Fruit fly (Drosophila melanogaster) whole organism, prepupa: Measurements from ENCODE around the gene CG4362.

Source experiments
- CG11294 ChIP-seq: fragments of 200-800 bp; sonication (Bioruptor generic); IDR thresholded peaks from 2 replicates; pipeline ENCODE4 v1.3.6; 2022; ENCODE audit warnings: missing biosample characterization, missing genetic modification characterization
- CG11762 ChIP-seq: fragments of 200-800 bp; sonication (Bioruptor generic); optimal IDR thresholded peaks from 3 replicates; lab custom pipeline; 2016; ENCODE audit warnings: missing biosample characterization, missing genetic modification characterization; ENCODE audit not compliant: insufficient read depth
- CG11902 ChIP-seq: fragments of 200-800 bp; sonication (Bioruptor generic); optimal IDR thresholded peaks from 3 replicates; lab custom pipeline; 2016; ENCODE audit warnings: missing biosample characterization, missing genetic modification characterization
- CG15336 ChIP-seq: fragments of 200-800 bp; sonication (Bioruptor generic); IDR thresholded peaks from 2 replicates; pipeline ENCODE4 v1.3.6; 2022; ENCODE audit warnings: missing biosample characterization, missing genetic modification characterization
- CG1621 ChIP-seq: fragments of 200-800 bp; sonication (Bioruptor generic); optimal IDR thresholded peaks from 3 replicates; lab custom pipeline; 2018; ENCODE audit warnings: missing biosample characterization, mild to moderate bottlenecking, missing genetic modification characterization
- CG3032 ChIP-seq: fragments of 200-800 bp; optimal IDR thresholded peaks from 2 replicates; lab custom pipeline; 2019; ENCODE audit warnings: missing biosample characterization, mild to moderate bottlenecking, missing genetic modification characterization, moderate library complexity
- CG31627 ChIP-seq: fragments of 200-800 bp; sonication (Bioruptor generic); optimal IDR thresholded peaks from 3 replicates; lab custom pipeline; 2016; ENCODE audit warnings: missing biosample characterization, missing genetic modification characterization
- CG32006 ChIP-seq: fragments of 200-800 bp; sonication (Bioruptor generic); optimal IDR thresholded peaks from 3 replicates; lab custom pipeline; 2017; ENCODE audit warnings: missing biosample characterization, mild to moderate bottlenecking, missing genetic modification characterization
- CG34406 ChIP-seq: fragments of 200-800 bp; sonication (Bioruptor generic); optimal IDR thresholded peaks from 3 replicates; lab custom pipeline; 2016; ENCODE audit warnings: missing biosample characterization, missing genetic modification characterization
- CG4318 ChIP-seq: fragments of 200-800 bp; sonication (Bioruptor generic); optimal IDR thresholded peaks from 3 replicates; lab custom pipeline; 2017; ENCODE audit warnings: missing biosample characterization, mild to moderate bottlenecking, missing genetic modification characterization
- CG6163 ChIP-seq: fragments of 200-800 bp; sonication (Bioruptor generic); IDR thresholded peaks from 3 replicates; pipeline ENCODE4 v1.3.6; 2022; ENCODE audit warnings: missing biosample characterization, missing genetic modification characterization
- CG6808 ChIP-seq: fragments of 200-800 bp; sonication (Bioruptor generic); optimal IDR thresholded peaks from 3 replicates; lab custom pipeline; 2017; ENCODE audit warnings: missing biosample characterization, missing genetic modification characterization, mild to moderate bottlenecking, moderate library complexity, missing genetic modification reagents
- CG6854 ChIP-seq: fragments of 200-800 bp; sonication (Bioruptor generic); optimal IDR thresholded peaks from 2 replicates; lab custom pipeline; 2017; ENCODE audit warnings: missing biosample characterization, mild to moderate bottlenecking, missing genetic modification characterization
- CG7368 ChIP-seq: fragments of 200-800 bp; sonication (Bioruptor generic); optimal IDR thresholded peaks from 3 replicates; lab custom pipeline; 2016; ENCODE audit warnings: missing biosample characterization, missing genetic modification characterization
- CG8119 ChIP-seq: fragments of 200-800 bp; sonication (Bioruptor generic); IDR thresholded peaks from 3 replicates; pipeline ENCODE4 v1.3.6; 2022; ENCODE audit warnings: missing biosample characterization, missing genetic modification characterization
- CG8632 ChIP-seq: fragments of 200-800 bp; sonication (Bioruptor generic); optimal IDR thresholded peaks from 3 replicates; lab custom pipeline; 2016; ENCODE audit warnings: missing biosample characterization, missing genetic modification characterization
- CG9139 ChIP-seq: fragments of 200-800 bp; sonication (Bioruptor generic); optimal IDR thresholded peaks from 3 replicates; lab custom pipeline; 2017; ENCODE audit warnings: missing biosample characterization, mild to moderate bottlenecking, missing genetic modification characterization
- Eip78C ChIP-seq: fragments of 200-800 bp; sonication (Bioruptor generic); peaks from one replicate; lab custom pipeline; 2016; ENCODE audit warnings: missing biosample characterization, missing genetic modification characterization
- Eip93F ChIP-seq: fragments of 200-800 bp; sonication (Bioruptor generic); optimal IDR thresholded peaks from 2 replicates; lab custom pipeline; 2016; ENCODE audit warnings: missing biosample characterization, mild to moderate bottlenecking, missing genetic modification characterization
- Ets21C ChIP-seq: fragments of 200-800 bp; sonication (Bioruptor generic); optimal IDR thresholded peaks from 3 replicates; lab custom pipeline; 2016; ENCODE audit warnings: missing biosample characterization, missing genetic modification characterization
- Gug ChIP-seq: fragments of 200-800 bp; sonication (Bioruptor generic); IDR thresholded peaks from 2 replicates; pipeline ENCODE4 v1.3.6; 2022; ENCODE audit warnings: missing biosample characterization, missing genetic modification characterization
- Hr38 ChIP-seq: sonication (Bioruptor generic); optimal IDR thresholded peaks from 2 replicates; lab custom pipeline; 2016; ENCODE audit warnings: missing biosample characterization, missing genetic modification characterization
- Hr39 ChIP-seq: fragments of 200-800 bp; sonication (Bioruptor generic); optimal IDR thresholded peaks from 2 replicates; lab custom pipeline; 2016; ENCODE audit warnings: missing biosample characterization, missing genetic modification characterization
- Hr4 ChIP-seq: fragments of 200-800 bp; sonication (Bioruptor generic); optimal IDR thresholded peaks from 3 replicates; lab custom pipeline; 2016; ENCODE audit warnings: missing biosample characterization, missing genetic modification characterization
- Lpt ChIP-seq: fragments of 200-800 bp; sonication (Bioruptor generic); optimal IDR thresholded peaks from 3 replicates; lab custom pipeline; 2016; ENCODE audit warnings: missing biosample characterization, missing genetic modification characterization
- Met ChIP-seq: fragments of 200-800 bp; sonication (Bioruptor generic); optimal IDR thresholded peaks from 3 replicates; lab custom pipeline; 2016; ENCODE audit warnings: missing biosample characterization, missing genetic modification characterization
- OdsH ChIP-seq: fragments of 200-800 bp; sonication (Bioruptor generic); optimal IDR thresholded peaks from 3 replicates; lab custom pipeline; 2016; ENCODE audit warnings: missing biosample characterization, missing genetic modification characterization
- Sox102F ChIP-seq: fragments of 200-800 bp; sonication (Bioruptor generic); optimal IDR thresholded peaks from 2 replicates; lab custom pipeline; 2016; ENCODE audit warnings: missing biosample characterization, mild to moderate bottlenecking, missing genetic modification characterization
- Sox14 ChIP-seq: fragments of 200-800 bp; sonication (Bioruptor generic); optimal IDR thresholded peaks from 3 replicates; lab custom pipeline; 2016; ENCODE audit warnings: missing biosample characterization, missing genetic modification characterization
- acj6 ChIP-seq: fragments of 200-800 bp; sonication (Bioruptor generic); optimal IDR thresholded peaks from 3 replicates; lab custom pipeline; 2016; ENCODE audit warnings: missing biosample characterization, missing genetic modification characterization
- cyc ChIP-seq: fragments of 200-800 bp; sonication (Bioruptor generic); optimal IDR thresholded peaks from 3 replicates; lab custom pipeline; 2016; ENCODE audit warnings: missing biosample characterization, missing genetic modification characterization
- dac ChIP-seq: fragments of 200-800 bp; sonication (Bioruptor generic); optimal IDR thresholded peaks from 2 replicates; lab custom pipeline; 2017; ENCODE audit warnings: missing biosample characterization, mild to moderate bottlenecking, missing genetic modification characterization
- dsx ChIP-seq: fragments of 200-800 bp; optimal IDR thresholded peaks from 3 replicates; lab custom pipeline; 2019; ENCODE audit warnings: missing biosample characterization, mild to moderate bottlenecking, missing genetic modification characterization, moderate library complexity; ENCODE audit not compliant: poor library complexity, severe bottlenecking
- eg ChIP-seq: fragments of 200-800 bp; sonication (Bioruptor generic); IDR thresholded peaks from 3 replicates; pipeline ENCODE4 v1.3.6; 2022; ENCODE audit warnings: missing biosample characterization, missing genetic modification characterization
- esn ChIP-seq: fragments of 200-800 bp; sonication (Bioruptor generic); optimal IDR thresholded peaks from 2 replicates; lab custom pipeline; 2016; ENCODE audit warnings: missing biosample characterization, mild to moderate bottlenecking, missing genetic modification characterization, moderate library complexity
- fd85E ChIP-seq: fragments of 200-800 bp; sonication (Bioruptor generic); optimal IDR thresholded peaks from 3 replicates; lab custom pipeline; 2016; ENCODE audit warnings: missing biosample characterization, missing genetic modification characterization
- fkh ChIP-seq: fragments of 200-800 bp; sonication (Bioruptor generic); optimal IDR thresholded peaks from 3 replicates; lab custom pipeline; 2017; ENCODE audit warnings: missing biosample characterization, mild to moderate bottlenecking, missing genetic modification characterization, moderate library complexity
- net ChIP-seq: fragments of 200-800 bp; sonication (Bioruptor generic); optimal IDR thresholded peaks from 3 replicates; lab custom pipeline; 2016; ENCODE audit warnings: missing biosample characterization, missing genetic modification characterization
- pdm3 ChIP-seq: fragments of 200-800 bp; sonication (Bioruptor generic); optimal IDR thresholded peaks from 3 replicates; lab custom pipeline; 2016; ENCODE audit warnings: missing biosample characterization, missing genetic modification characterization
- salr ChIP-seq, 2 experiments: fragments of 200-800 bp; sonication (Bioruptor generic); optimal IDR thresholded peaks; 3 replicates each; lab custom pipeline; 2016 to 2018; ENCODE audit warnings: missing biosample characterization in 2 of 2, missing genetic modification characterization in 2 of 2, mild to moderate bottlenecking in 1 of 2
- ss ChIP-seq, 2 experiments: fragments of 200-800 bp; sonication (Bioruptor generic); optimal IDR thresholded peaks; 2 replicates in 1 of 2; 3 replicates in 1 of 2; lab custom pipeline; 2017 to 2018; ENCODE audit warnings: mild to moderate bottlenecking in 2 of 2, missing biosample characterization in 2 of 2, missing genetic modification characterization in 2 of 2, moderate library complexity in 1 of 2
- svp ChIP-seq: fragments of 200-800 bp; sonication (Bioruptor generic); peaks from one replicate; lab custom pipeline; 2016; ENCODE audit warnings: missing biosample characterization, missing genetic modification characterization
- vri ChIP-seq: fragments of 200-800 bp; sonication (Bioruptor generic); optimal IDR thresholded peaks from 3 replicates; lab custom pipeline; 2016; ENCODE audit warnings: missing biosample characterization, mild to moderate bottlenecking, missing genetic modification characterization

The CG4362 gene

DNA sequence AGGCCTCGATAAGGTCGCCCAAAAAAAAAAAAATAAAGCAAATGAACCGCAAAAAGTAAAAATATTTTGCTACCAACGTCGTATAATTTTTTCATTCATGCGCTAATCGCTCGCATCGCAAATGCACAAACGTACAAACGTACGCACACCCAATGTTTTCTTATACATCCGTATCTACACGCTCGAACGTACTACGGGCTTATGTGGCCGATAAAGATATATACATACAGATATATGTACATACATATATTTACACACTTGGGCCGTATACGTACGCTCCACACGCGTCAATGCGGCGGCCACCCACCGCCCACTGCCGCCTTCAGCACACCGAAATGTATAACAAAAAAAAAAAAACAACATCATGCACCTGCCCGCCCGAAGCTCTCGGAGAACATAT, 41.4 kb downstream of the CG4362 start:
- TF ChIP-seq Sox14 (GFP tag; lab: Kevin White, UChicago) (no peak), eg (GFP tag; lab: Robert Waterston, UW) (peak; percentile 14; the same call in 1 of the 3 replicates), Eip78C (GFP tag; lab: Kevin White, UChicago) (peak; percentile 66), fd85E (no peak), Met (GFP tag; lab: Kevin White, UChicago) (no peak), fkh (GFP tag; lab: Kevin White, UChicago) (peak; percentile 48), Hr4 (GFP tag; lab: Kevin White, UChicago) (no peak), vri (GFP tag; lab: Kevin White, UChicago) (peak; percentile 3), net (GFP tag; lab: Kevin White, UChicago) (no peak), OdsH (GFP tag; lab: Kevin White, UChicago) (no peak), svp (peak; percentile 69), salr (GFP tag; optimal IDR thresholded peaks at IDR 0.05; lab: Kevin White, UChicago) (no peak), CG11902 (no peak), CG7368 (GFP tag; lab: Kevin White, UChicago) (no peak), CG8632 (no peak)

DNA sequence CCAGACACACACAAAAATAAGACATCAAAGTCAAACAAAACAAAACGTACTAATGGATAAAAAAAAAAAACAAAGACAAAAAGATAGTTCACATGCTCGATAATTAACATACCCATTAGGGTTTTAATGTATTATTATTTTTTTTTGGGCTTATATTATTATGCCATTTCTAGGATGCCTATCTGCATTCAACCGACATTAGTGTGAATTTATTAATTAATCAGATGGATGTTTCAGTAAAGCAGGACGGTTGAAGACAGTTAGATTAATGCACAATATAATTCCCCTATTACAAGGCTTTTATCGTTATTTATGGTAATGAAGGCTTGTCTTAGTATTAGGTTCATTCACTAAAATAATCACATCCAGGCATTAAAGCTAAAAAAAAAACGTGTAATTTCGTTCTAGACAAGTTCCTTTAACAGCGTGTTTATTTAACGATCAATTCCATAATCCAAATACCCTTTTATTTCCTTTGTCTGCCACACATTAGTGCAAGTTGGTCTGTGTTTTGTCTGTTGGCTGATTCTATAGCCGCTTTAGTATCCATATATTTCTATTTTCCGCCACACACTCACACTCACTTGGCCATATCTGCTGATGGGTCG, 42.0 kb downstream of the CG4362 start:
- no peak for TF ChIP-seq CG34406 (GFP tag; lab: Kevin White, UChicago)
- no peak for TF ChIP-seq CG3032 (tag; lab: Kevin White, UChicago)
- no peak for TF ChIP-seq CG7368 (GFP tag; lab: Kevin White, UChicago)
- peak; percentile 33 for TF ChIP-seq CG32006
- no peak for TF ChIP-seq Ets21C (GFP tag; lab: Kevin White, UChicago)
- no peak for TF ChIP-seq CG31627
- TF ChIP-seq CG8632: no peak
- TF ChIP-seq Lpt (GFP tag; lab: Kevin White, UChicago): peak; percentile 0
- TF ChIP-seq CG4318: no peak
- no peak for TF ChIP-seq CG6808 (GFP tag; lab: Kevin White, UChicago)
- TF ChIP-seq pdm3: no peak
- no peak for TF ChIP-seq CG11294 (GFP tag; lab: Robert Waterston, UW)
- no peak for TF ChIP-seq vri (GFP tag; lab: Kevin White, UChicago)
- TF ChIP-seq Hr4 (GFP tag; lab: Kevin White, UChicago): no peak
- no peak for TF ChIP-seq CG11762 (GFP tag; lab: Kevin White, UChicago)
- TF ChIP-seq Eip78C (GFP tag; lab: Kevin White, UChicago): peak; percentile 10
- TF ChIP-seq Hr39 (GFP tag; lab: Kevin White, UChicago): no peak
- no peak for TF ChIP-seq Gug (GFP tag; lab: Robert Waterston, UW)
- TF ChIP-seq CG8119 (GFP tag; lab: Robert Waterston, UW): no peak; the same call in 2 of the 3 replicates
- no peak for TF ChIP-seq CG6854 (GFP tag; lab: Kevin White, UChicago)
- TF ChIP-seq esn (GFP tag; lab: Kevin White, UChicago): no peak
- TF ChIP-seq fkh (GFP tag; lab: Kevin White, UChicago): no peak
- no peak for TF ChIP-seq Sox102F
- no peak for TF ChIP-seq CG6163 (GFP tag; lab: Robert Waterston, UW)
- no peak for TF ChIP-seq Hr38 (GFP tag; lab: Kevin White, UChicago)
- no peak for TF ChIP-seq acj6 (GFP tag; lab: Kevin White, UChicago)
- TF ChIP-seq CG15336 (GFP tag; lab: Robert Waterston, UW): no peak
- no peak for TF ChIP-seq cyc
- peak in 1 of 2 experiments; percentile 37 for TF ChIP-seq salr (GFP tag; optimal IDR thresholded peaks at IDR 0.05; lab: Kevin White, UChicago)
- TF ChIP-seq dsx (GFP tag; lab: Kevin White, UChicago): no peak
- no peak for TF ChIP-seq ss (GFP tag; optimal IDR thresholded peaks at IDR 0.05; lab: Kevin White, UChicago)
- TF ChIP-seq CG9139 (GFP tag; lab: Kevin White, UChicago): no peak
- no peak for TF ChIP-seq Eip93F (GFP tag; lab: Kevin White, UChicago)
- no peak for TF ChIP-seq CG1621 (tag; lab: Kevin White, UChicago)
- TF ChIP-seq dac (GFP tag; lab: Kevin White, UChicago): no peak
